Fruit fly (Drosophila melanogaster) whole organism, adult: ENCODE data around the gene CG13315.

Experiments used
- CG11617 ChIP-seq: fragments of 200-800 bp; sonication (Bioruptor generic); optimal IDR thresholded peaks from 2 replicates; lab custom pipeline; 2017; ENCODE audit warnings: mild to moderate bottlenecking, missing biosample characterization, missing genetic modification reagents, missing genetic modification characterization
- CG12768 ChIP-seq: fragments of 200-800 bp; sonication (Bioruptor generic); optimal IDR thresholded peaks from 2 replicates; lab custom pipeline; 2017; ENCODE audit warnings: missing biosample characterization, missing genetic modification characterization, mild to moderate bottlenecking, moderate library complexity, missing genetic modification reagents
- CG14711 ChIP-seq: fragments of 200-800 bp; sonication (Bioruptor generic); optimal IDR thresholded peaks from 2 replicates; lab custom pipeline; 2018; ENCODE audit warnings: missing biosample characterization, mild to moderate bottlenecking, missing genetic modification characterization, moderate library complexity
- CG1620 ChIP-seq: fragments of 200-800 bp; sonication (Bioruptor generic); optimal IDR thresholded peaks from 2 replicates; lab custom pipeline; 2016; ENCODE audit warnings: missing biosample characterization, missing genetic modification characterization
- CG33017 ChIP-seq: fragments of 200-800 bp; sonication (Bioruptor generic); optimal IDR thresholded peaks from 2 replicates; lab custom pipeline; 2018; ENCODE audit warnings: missing biosample characterization, mild to moderate bottlenecking, missing genetic modification characterization, moderate library complexity
- CG5204 ChIP-seq: fragments of 200-800 bp; sonication (Bioruptor generic); optimal IDR thresholded peaks from 2 replicates; lab custom pipeline; 2016; ENCODE audit warnings: missing biosample characterization, missing genetic modification characterization
- CG7045 ChIP-seq: fragments of 200-800 bp; sonication (Bioruptor generic); optimal IDR thresholded peaks from 2 replicates; lab custom pipeline; 2017; ENCODE audit warnings: missing biosample characterization, mild to moderate bottlenecking, missing genetic modification characterization
- CG7101 ChIP-seq: fragments of 200-800 bp; sonication (Bioruptor generic); optimal IDR thresholded peaks from 2 replicates; lab custom pipeline; 2018; ENCODE audit warnings: missing biosample characterization, mild to moderate bottlenecking, missing genetic modification characterization, moderate library complexity
- Clk ChIP-seq: fragments of 200-800 bp; sonication (Bioruptor generic); optimal IDR thresholded peaks from 2 replicates; lab custom pipeline; 2017; ENCODE audit warnings: missing biosample characterization, missing genetic modification characterization
- Crg-1 ChIP-seq: fragments of 200-800 bp; sonication (Bioruptor generic); optimal IDR thresholded peaks from 2 replicates; lab custom pipeline; 2016; ENCODE audit warnings: missing biosample characterization, missing genetic modification characterization
- Hr96 ChIP-seq: fragments of 200-800 bp; sonication (Bioruptor generic); optimal IDR thresholded peaks from 2 replicates; lab custom pipeline; 2016; ENCODE audit warnings: missing biosample characterization, missing genetic modification characterization
- Mnt ChIP-seq: fragments of 200-800 bp; sonication (Bioruptor generic); optimal IDR thresholded peaks from 2 replicates; lab custom pipeline; 2016; ENCODE audit warnings: missing biosample characterization, mild to moderate bottlenecking, missing genetic modification characterization
- bab1 ChIP-seq: fragments of 200-800 bp; sonication (Bioruptor generic); optimal IDR thresholded peaks from 3 replicates; lab custom pipeline; 2019; ENCODE audit warnings: missing biosample characterization, mild to moderate bottlenecking, missing genetic modification characterization, moderate library complexity
- cic ChIP-seq: fragments of 200-800 bp; sonication (Bioruptor generic); optimal IDR thresholded peaks from 2 replicates; lab custom pipeline; 2017; ENCODE audit warnings: missing biosample characterization, mild to moderate bottlenecking, missing genetic modification characterization, moderate library complexity
- cnc ChIP-seq, 2 experiments: fragments of >200 bp; optimal IDR thresholded peaks; 2 replicates each; lab custom pipeline; 2017
- kay ChIP-seq: fragments of 200-800 bp; sonication (Bioruptor generic); peaks from one replicate; lab custom pipeline; 2016; ENCODE audit warnings: missing biosample characterization, missing genetic modification characterization, borderline replicate concordance
- ovo ChIP-seq: fragments of 200-800 bp; sonication (Bioruptor generic); optimal IDR thresholded peaks from 2 replicates; lab custom pipeline; 2016; ENCODE audit warnings: missing biosample characterization, missing genetic modification characterization
- pad ChIP-seq: fragments of 200-800 bp; sonication (Bioruptor generic); optimal IDR thresholded peaks from 3 replicates; lab custom pipeline; 2017; ENCODE audit warnings: missing biosample characterization, missing genetic modification characterization, mild to moderate bottlenecking, moderate library complexity, missing genetic modification reagents
- tj ChIP-seq: fragments of 200-800 bp; sonication (Bioruptor generic); optimal IDR thresholded peaks from 3 replicates; lab custom pipeline; 2017; ENCODE audit warnings: missing biosample characterization, mild to moderate bottlenecking, missing genetic modification characterization, moderate library complexity
- toe ChIP-seq: fragments of 200-800 bp; sonication (Bioruptor generic); optimal IDR thresholded peaks from 2 replicates; lab custom pipeline; 2016; ENCODE audit warnings: missing biosample characterization, missing genetic modification characterization

The CG13315 gene

dm6 chr3L:9115654-9116053, 19.0 kb downstream of the CG13315 start:
- TF ChIP-seq bab1: no peak
- TF ChIP-seq pad (GFP tag; lab: Kevin White, UChicago): no peak
- no peak for TF ChIP-seq CG11617
- TF ChIP-seq kay (GFP tag; lab: Kevin White, UChicago): no peak
- no peak for TF ChIP-seq toe (GFP tag; lab: Kevin White, UChicago)
- TF ChIP-seq cnc (optimal IDR thresholded peaks at IDR 0.05; lab: Kevin White, UChicago): no peak
- no peak for TF ChIP-seq CG14711 (tag; lab: Kevin White, UChicago)
- TF ChIP-seq tj: no peak
- TF ChIP-seq CG7101 (tag; lab: Kevin White, UChicago): no peak
- TF ChIP-seq CG1620: no peak
- TF ChIP-seq Crg-1 (GFP tag; lab: Kevin White, UChicago): no peak
- no peak for TF ChIP-seq CG7045 (GFP tag; lab: Kevin White, UChicago)
- TF ChIP-seq CG5204 (GFP tag; lab: Kevin White, UChicago): no peak
- TF ChIP-seq cic (GFP tag; lab: Kevin White, UChicago): no peak
- TF ChIP-seq Clk (GFP tag; lab: Kevin White, UChicago): no peak
- TF ChIP-seq ovo (GFP tag; lab: Kevin White, UChicago): no peak
- TF ChIP-seq Hr96 (GFP tag; lab: Kevin White, UChicago): no peak
- no peak for TF ChIP-seq CG33017

dm6 chr3L:9119564-9119963, 22.9 kb downstream of the CG13315 start:
- peak; percentile 18 for TF ChIP-seq CG14711 (tag; lab: Kevin White, UChicago)
- TF ChIP-seq Crg-1 (GFP tag; lab: Kevin White, UChicago): no peak

- TF ChIP-seq Hr96 (GFP tag; lab: Kevin White, UChicago) (no peak), Clk (GFP tag; lab: Kevin White, UChicago) (no peak), Mnt (GFP tag; lab: Kevin White, UChicago) (no peak)
These were observed 24.6 kb downstream of the CG13315 start for dm6 chr3L:9121289-9121688.

dm6 chr3L:9124923-9125260, 28.2 kb downstream of the CG13315 start:
- no peak for TF ChIP-seq Mnt (GFP tag; lab: Kevin White, UChicago)
- TF ChIP-seq cic (GFP tag; lab: Kevin White, UChicago): no peak
- no peak for TF ChIP-seq CG14711 (tag; lab: Kevin White, UChicago)
- no peak for TF ChIP-seq CG1620
- no peak for TF ChIP-seq cnc (optimal IDR thresholded peaks at IDR 0.05; lab: Kevin White, UChicago)
- TF ChIP-seq CG33017: no peak
- no peak for TF ChIP-seq pad (GFP tag; lab: Kevin White, UChicago)
- no peak for TF ChIP-seq bab1
- TF ChIP-seq Crg-1 (GFP tag; lab: Kevin White, UChicago): no peak
- no peak for TF ChIP-seq CG11617
- no peak for TF ChIP-seq CG7045 (GFP tag; lab: Kevin White, UChicago)

dm6 chr3L:9125261-9126020, 28.8 kb downstream of the CG13315 start:
- no peak for TF ChIP-seq CG5204 (GFP tag; lab: Kevin White, UChicago)
- no peak for TF ChIP-seq ovo (GFP tag; lab: Kevin White, UChicago)
- no peak for TF ChIP-seq CG7101 (tag; lab: Kevin White, UChicago)
- TF ChIP-seq CG14711 (tag; lab: Kevin White, UChicago): peak; percentile 53
- TF ChIP-seq Clk (GFP tag; lab: Kevin White, UChicago): no peak
- TF ChIP-seq CG7045 (GFP tag; lab: Kevin White, UChicago): no peak
- TF ChIP-seq CG1620: no peak
- no peak for TF ChIP-seq toe (GFP tag; lab: Kevin White, UChicago)
- TF ChIP-seq CG11617: no peak
- no peak for TF ChIP-seq cnc (optimal IDR thresholded peaks at IDR 0.05; lab: Kevin White, UChicago)
- TF ChIP-seq Hr96 (GFP tag; lab: Kevin White, UChicago): no peak
- TF ChIP-seq cic (GFP tag; lab: Kevin White, UChicago): peak; percentile 24
- peak; percentile 27 for TF ChIP-seq tj
- peak; percentile 25 for TF ChIP-seq CG33017
- peak; percentile 32 for TF ChIP-seq kay (GFP tag; lab: Kevin White, UChicago)
- no peak for TF ChIP-seq Crg-1 (GFP tag; lab: Kevin White, UChicago)
- no peak for TF ChIP-seq pad (GFP tag; lab: Kevin White, UChicago)
- TF ChIP-seq bab1: no peak
- TF ChIP-seq Mnt (GFP tag; lab: Kevin White, UChicago): peak; percentile 74
- peak; percentile 42 for TF ChIP-seq CG12768 (GFP tag; lab: Kevin White, UChicago)

- TF ChIP-seq pad (GFP tag; lab: Kevin White, UChicago): no peak
- peak; percentile 71 for TF ChIP-seq kay (GFP tag; lab: Kevin White, UChicago)
- no peak for TF ChIP-seq Clk (GFP tag; lab: Kevin White, UChicago)
- no peak for TF ChIP-seq CG5204 (GFP tag; lab: Kevin White, UChicago)
- no peak for TF ChIP-seq Crg-1 (GFP tag; lab: Kevin White, UChicago)
- peak; percentile 15 for TF ChIP-seq cic (GFP tag; lab: Kevin White, UChicago)
- no peak for TF ChIP-seq Mnt (GFP tag; lab: Kevin White, UChicago)
These were observed 29.5 kb downstream of the CG13315 start for dm6 chr3L:9126021-9126811.
